Worm (Caenorhabditis elegans) whole organism, L2 larva: Measurements from ENCODE around the gene ZK673.5.

Experiments
- ama-1 ChIP-seq: fragments of 150-350 bp; optimal IDR thresholded peaks from 2 replicates; lab custom pipeline; 2018; ENCODE audit warnings: inconsistent platforms
- unc-62 ChIP-seq: fragments of 150-350 bp; optimal IDR thresholded peaks from 2 replicates; lab custom pipeline; 2014; ENCODE audit warnings: missing biosample characterization, missing genetic modification reagents, missing genetic modification characterization
- zag-1 ChIP-seq: fragments of 150-350 bp; optimal IDR thresholded peaks from 2 replicates; lab custom pipeline; 2014; ENCODE audit warnings: missing biosample characterization, missing genetic modification characterization

ce11 chrII:10483860-10484259 lies 22.6 kb downstream of the ZK673.5 start:
- no peak for TF ChIP-seq ama-1 (lab: Kevin White, UChicago)
- TF ChIP-seq zag-1 (tag; lab: Kevin White, UChicago): no peak
- TF ChIP-seq unc-62 (GFP tag; lab: Kevin White, UChicago): no peak
